Worm (Caenorhabditis elegans) whole organism, young adult: Measurements from ENCODE around the gene F08G12.1.

Experiments
- F10E7.11 ChIP-seq: sonication (generic microtip); optimal IDR thresholded peaks from 2 replicates; lab custom pipeline; 2017; ENCODE audit warnings: mild to moderate bottlenecking, missing genetic modification characterization, moderate library complexity, missing compliant biosample characterization
- F57C9.4 ChIP-seq: sonication (generic microtip); optimal IDR thresholded peaks from 2 replicates; lab custom pipeline; 2017; ENCODE audit warnings: mild to moderate bottlenecking, missing genetic modification characterization, missing compliant biosample characterization
- attf-5 ChIP-seq: fragments of 200-800 bp; sonication (Bioruptor generic); optimal IDR thresholded peaks from 2 replicates; lab custom pipeline; 2018; ENCODE audit warnings: mild to moderate bottlenecking, missing genetic modification characterization, missing compliant biosample characterization
- cebp-1 ChIP-seq, 2 experiments: fragments of 200-800 bp in 1 of 2; sonication (Bioruptor generic) in 1 of 2; sonication (generic microtip) in 1 of 2; IDR thresholded peaks in 1 of 2; optimal IDR thresholded peaks in 1 of 2; 2 replicates each; pipeline versions ENCODE4 v1.3.6 to Lab custom; 2017 to 2022; ENCODE audit warnings: missing compliant biosample characterization in 2 of 2, missing genetic modification characterization in 2 of 2, mild to moderate bottlenecking in 1 of 2, missing genetic modification reagents in 1 of 2, moderate library complexity in 1 of 2
- cebp-2 ChIP-seq: fragments of 200-800 bp; sonication (Bioruptor generic); IDR thresholded peaks from 2 replicates; pipeline ENCODE4 v1.3.6; 2022; ENCODE audit warnings: missing genetic modification characterization, missing compliant biosample characterization
- ceh-40 ChIP-seq: fragments of 200-800 bp; sonication (Bioruptor generic); IDR thresholded peaks from 2 replicates; pipeline ENCODE4 v1.3.6; 2022; ENCODE audit warnings: missing genetic modification characterization, missing compliant biosample characterization
- ceh-58 ChIP-seq: fragments of 200-800 bp; sonication (Bioruptor generic); IDR thresholded peaks from 2 replicates; pipeline ENCODE4 v1.3.6; 2022; ENCODE audit warnings: missing genetic modification characterization, missing compliant biosample characterization
- dpff-1 ChIP-seq: sonication (generic microtip); optimal IDR thresholded peaks from 2 replicates; lab custom pipeline; 2017; ENCODE audit warnings: mild to moderate bottlenecking, missing genetic modification characterization, missing compliant biosample characterization
- efl-1 ChIP-seq: fragments of 150-350 bp; optimal IDR thresholded peaks from 2 replicates; lab custom pipeline; 2014; ENCODE audit warnings: missing biosample characterization, missing genetic modification reagents, missing genetic modification characterization
- egl-18 ChIP-seq: fragments of 200-800 bp; sonication (Bioruptor generic); IDR thresholded peaks from 2 replicates; pipeline ENCODE4 v1.3.6; 2022; ENCODE audit warnings: missing genetic modification reagents, missing genetic modification characterization, missing compliant biosample characterization
- egl-44 ChIP-seq: fragments of 200-800 bp; sonication (Bioruptor generic); IDR thresholded peaks from 2 replicates; pipeline ENCODE4 v1.3.6; 2022; ENCODE audit warnings: missing genetic modification reagents, missing genetic modification characterization, missing compliant biosample characterization
- him-1 ChIP-seq: sonication (generic microtip); optimal IDR thresholded peaks from 2 replicates; lab custom pipeline; 2016; ENCODE audit warnings: missing genotype, missing genetic modification reagents, missing genetic modification characterization, missing compliant biosample characterization
- hmg-1.2 ChIP-seq: fragments of 200-800 bp; sonication (Bioruptor generic); IDR thresholded peaks from 2 replicates; pipeline ENCODE4 v1.3.6; 2022; ENCODE audit warnings: missing genetic modification reagents, missing genetic modification characterization, missing compliant biosample characterization
- hmg-20 ChIP-seq: fragments of 200-800 bp; sonication (Bioruptor generic); IDR thresholded peaks from 2 replicates; pipeline ENCODE4 v1.3.6; 2022; ENCODE audit warnings: missing genetic modification reagents, missing genetic modification characterization, missing compliant biosample characterization
- hsf-1 ChIP-seq: fragments of 200-800 bp; sonication (Bioruptor generic); IDR thresholded peaks from 2 replicates; pipeline ENCODE4 v1.3.6; 2022; ENCODE audit warnings: missing genetic modification reagents, missing genetic modification characterization, missing compliant biosample characterization
- let-526 ChIP-seq: fragments of 200-800 bp; sonication (Bioruptor generic); IDR thresholded peaks from 2 replicates; pipeline ENCODE4 v1.3.6; 2022; ENCODE audit warnings: missing genetic modification reagents, missing genetic modification characterization, missing compliant biosample characterization
- nhr-80 ChIP-seq: sonication (generic microtip); optimal IDR thresholded peaks from 2 replicates; lab custom pipeline; 2016; ENCODE audit warnings: missing genetic modification characterization, missing compliant biosample characterization
- pha-4 ChIP-seq: fragments of 150-350 bp; sonication (generic microtip); optimal IDR thresholded peaks from 2 replicates; lab custom pipeline; 2014; ENCODE audit warnings: missing biosample characterization, missing genetic modification reagents, missing genetic modification characterization
- rcor-1 ChIP-seq: fragments of 200-800 bp; sonication (Bioruptor generic); IDR thresholded peaks from 2 replicates; pipeline ENCODE4 v1.3.6; 2022; ENCODE audit warnings: missing genetic modification reagents, missing genetic modification characterization, missing compliant biosample characterization
- rpc-1 ChIP-seq, 2 experiments: fragments of 150-350 bp in 1 of 2; sonication (generic microtip) in 1 of 2; optimal IDR thresholded peaks; 2 replicates each; lab custom pipeline; 2014 to 2018; ENCODE audit warnings: missing biosample characterization in 1 of 2, missing genetic modification characterization in 1 of 2, missing genetic modification reagents in 1 of 2, missing genotype in 1 of 2
- snpc-3.4 ChIP-seq: sonication (generic microtip); optimal IDR thresholded peaks from 2 replicates; lab custom pipeline; 2017; ENCODE audit warnings: missing genetic modification characterization, mild to moderate bottlenecking, missing compliant biosample characterization, antibody characterized with exemption, moderate library complexity, missing genotype, missing genetic modification reagents
- tbp1 ChIP-seq: fragments of 200-800 bp; sonication (Bioruptor generic); optimal IDR thresholded peaks from 2 replicates; lab custom pipeline; 2018; ENCODE audit warnings: mild to moderate bottlenecking, missing genetic modification characterization, missing compliant biosample characterization
- unc-62 ChIP-seq: fragments of 150-350 bp; optimal IDR thresholded peaks from 2 replicates; lab custom pipeline; 2014; ENCODE audit warnings: missing biosample characterization, missing genetic modification reagents, missing genetic modification characterization

F08G12.1 gene

DNA sequence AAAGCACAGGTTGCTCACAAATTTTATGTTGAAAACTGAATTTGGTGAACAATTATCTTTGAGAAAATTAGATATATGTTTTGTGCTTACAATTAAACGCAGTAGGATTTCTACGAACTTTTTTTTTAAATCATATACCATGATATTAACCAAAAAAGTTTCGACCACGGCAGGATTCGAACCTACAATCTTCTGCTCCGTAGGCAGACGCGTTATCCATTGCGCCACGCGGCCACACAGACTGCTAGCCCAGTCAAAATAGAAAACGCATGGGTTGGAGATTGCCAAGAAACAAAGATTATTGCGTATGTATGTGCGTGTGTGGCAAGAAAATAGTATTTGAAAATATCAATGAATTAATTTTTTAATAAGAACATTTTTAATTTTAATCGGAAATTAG, 53.2 kb downstream of the F08G12.1 start (continued):
- TF ChIP-seq egl-18, result no peak
- no peak for TF ChIP-seq efl-1 (GFP tag; lab: Kevin White, UChicago)
- TF ChIP-seq attf-5 (GFP tag; lab: Kevin White, UChicago), result peak; percentile 40
- peak; percentile 53 for TF ChIP-seq F10E7.11 (tag; lab: Kevin White, UChicago)
- TF ChIP-seq F57C9.4 (tag; lab: Kevin White, UChicago), result no peak
- no peak for TF ChIP-seq let-526 (GFP tag; lab: Robert Waterston, UW)
- no peak for TF ChIP-seq pha-4 (tag; lab: Kevin White, UChicago)
- peak; percentile 90 for TF ChIP-seq him-1 (tag; lab: Kevin White, UChicago)
- TF ChIP-seq ceh-40 (GFP tag; lab: Robert Waterston, UW), result 0 out of 2 replicates have a peak, but pooled peaks have one; percentile 45
- TF ChIP-seq egl-44, result peak; percentile 51; the same call in 1 of the 2 replicates
- TF ChIP-seq hmg-1.2 (GFP tag; lab: Robert Waterston, UW), result peak; percentile 76
- no peak for TF ChIP-seq unc-62 (GFP tag; lab: Kevin White, UChicago)
- peak; percentile 91 for TF ChIP-seq rpc-1 (optimal IDR thresholded peaks at IDR 0.05; lab: Kevin White, UChicago)
- TF ChIP-seq rpc-1 (tag; optimal IDR thresholded peaks at IDR 0.05; lab: Kevin White, UChicago), result peak; percentile 94
- no peak for TF ChIP-seq dpff-1
- no peak for TF ChIP-seq hmg-20
- TF ChIP-seq nhr-80, result no peak
- no peak for TF ChIP-seq hsf-1 (GFP tag; lab: Robert Waterston, UW)
- TF ChIP-seq rcor-1 (GFP tag; lab: Robert Waterston, UW), result peak; percentile 41; the same call in 1 of the 2 replicates
- no peak for TF ChIP-seq ceh-58 (GFP tag; lab: Robert Waterston, UW)
- TF ChIP-seq snpc-3.4 (tag; lab: Kevin White, UChicago), result peak; percentile 80
- peak; percentile 91 for TF ChIP-seq tbp1 (GFP tag; lab: Kevin White, UChicago)
- TF ChIP-seq cebp-1 (GFP tag; IDR thresholded peaks at IDR 0.05; lab: Robert Waterston, UW), result no peak
- no peak for TF ChIP-seq cebp-1 (tag; optimal IDR thresholded peaks at IDR 0.05; lab: Kevin White, UChicago)
- no peak for TF ChIP-seq cebp-2 (GFP tag; lab: Robert Waterston, UW)
- TF ChIP-seq, all 124 proteins: peak for 47
